Worm (Caenorhabditis elegans): Measurements from ENCODE around the gene Y38E10A.17.
"Not testable (repeated sequence)": the region's sequence is repeated elsewhere in the genome, so short reads cannot be mapped to it uniquely, and the experiment has no call there.

The Y38E10A.17 gene

DNA sequence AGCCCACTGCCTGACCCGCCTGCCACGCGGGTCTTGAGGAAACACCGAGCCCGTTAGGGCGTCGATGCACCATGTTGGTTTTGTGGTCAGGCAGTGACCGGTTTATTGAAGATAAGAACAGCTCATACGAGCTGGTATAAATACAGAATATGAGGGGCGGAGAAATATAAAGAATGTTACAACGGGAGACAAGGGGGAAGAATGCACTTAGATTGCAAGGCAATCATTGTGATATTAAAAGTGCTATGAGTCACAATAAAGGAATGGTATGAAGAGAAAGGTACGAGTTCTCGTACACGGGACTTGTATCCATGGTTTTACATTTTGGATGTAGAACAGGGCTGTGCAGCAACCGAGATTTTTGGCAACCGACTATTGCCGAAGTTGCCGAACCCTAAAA, 10.2 kb downstream of the Y38E10A.17 start, which contains the start of gene Y38E10A.14:
Y38E10A.14 (minus strand) TSS at position 101 of the 400 bp plus-strand sequence.
- TF ChIP-seq lir-3 (tag; optimal IDR thresholded peaks at IDR 0.05; ENCODE audit: poor library complexity); ets-5 (GFP tag; IDR thresholded peaks at IDR 0.05); blmp-1 (tag; optimal IDR thresholded peaks at IDR 0.05): not testable (repeated sequence)

DNA sequence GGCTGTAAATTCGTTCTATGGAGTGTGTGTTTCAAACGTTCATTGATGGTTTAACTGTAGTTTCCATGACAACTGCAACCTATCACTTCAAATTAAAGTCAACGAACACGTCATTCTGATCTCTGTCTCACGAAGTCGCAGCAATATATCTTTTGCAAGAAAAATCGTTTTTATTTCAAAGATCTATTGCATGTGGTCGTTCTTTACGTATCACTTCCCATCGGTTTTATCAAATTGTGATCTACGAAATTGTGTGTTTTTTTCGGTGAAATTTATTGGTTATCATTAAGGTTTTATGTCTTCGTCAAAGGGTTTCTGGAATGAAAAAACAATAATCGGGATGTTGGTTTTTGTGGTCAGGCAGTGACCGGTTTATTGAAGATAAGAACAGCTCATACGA, 11.8 kb downstream of the Y38E10A.17 start:
- TF ChIP-seq fos-1 (tag; optimal IDR thresholded peaks at IDR 0.05) (no peak), unc-98 (GFP tag; IDR thresholded peaks at IDR 0.05) (no peak), egl-13 (tag; optimal IDR thresholded peaks at IDR 0.05) (no peak), irx-1 (tag; optimal IDR thresholded peaks at IDR 0.05) (no peak), nhr-77 (tag; optimal IDR thresholded peaks at IDR 0.05) (no peak), mef-2 (tag; optimal IDR thresholded peaks at IDR 0.05) (no peak), unc-86 (tag; optimal IDR thresholded peaks at IDR 0.05) (no peak), xbp-1 (tag; optimal IDR thresholded peaks at IDR 0.05) (no peak), vab-15 (tag; optimal IDR thresholded peaks at IDR 0.05) (no peak), nhr-85 (tag) (peak; percentile 50), lin-35 (GFP tag; optimal IDR thresholded peaks at IDR 0.05) (peak in 1 of 2 experiments; percentile 22), elt-3 (tag; optimal IDR thresholded peaks at IDR 0.05) (peak in 2 of 6 experiments; percentile 3 to 58), unc-30 (tag; optimal IDR thresholded peaks at IDR 0.05) (no peak), Y116A8C.19 (tag; optimal IDR thresholded peaks at IDR 0.05; ENCODE audit: borderline replicate concordance) (no peak), nhr-20 (tag; optimal IDR thresholded peaks at IDR 0.05) (peak; percentile 41), rnt-1 (tag; optimal IDR thresholded peaks at IDR 0.05) (no peak)

DNA sequence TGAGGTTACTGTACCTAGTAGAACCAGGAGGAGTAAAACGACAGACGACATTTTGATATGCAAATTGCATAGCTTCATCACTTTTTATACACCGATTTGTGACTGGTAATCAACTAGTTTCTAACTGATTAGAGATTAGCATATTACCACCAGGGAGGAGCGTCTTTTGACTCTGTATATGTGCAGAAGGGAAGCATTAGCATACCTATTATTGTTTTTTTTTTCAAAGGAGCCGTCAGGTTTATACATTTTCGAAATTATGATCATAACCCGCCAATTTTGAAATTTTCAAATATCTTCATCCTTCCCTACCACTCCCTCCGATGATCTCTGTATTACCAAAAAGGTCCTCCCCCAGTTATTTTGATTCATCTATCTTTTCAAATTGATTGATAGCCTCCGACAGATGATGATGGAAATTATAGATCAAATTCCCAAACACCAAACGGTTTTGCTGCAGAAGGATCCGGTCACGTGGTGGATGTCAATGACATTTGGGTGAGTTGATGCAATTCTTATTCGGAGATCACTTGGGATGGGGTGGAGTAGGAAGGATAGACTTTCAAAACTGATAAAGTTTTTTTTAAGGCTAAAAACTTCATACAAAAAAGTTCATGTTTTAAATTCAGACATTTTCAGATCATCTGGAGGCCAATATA, 12.6 kb downstream of the Y38E10A.17 start, which contains the start of gene nspe-8:
nspe-8 (minus strand) TSS at position 51 of the 659 bp plus-strand sequence.
- TF ChIP-seq lin-14 (GFP tag; optimal IDR thresholded peaks at IDR 0.05) = peak; percentile 70
- TF ChIP-seq zag-1 (tag; optimal IDR thresholded peaks at IDR 0.05) = no peak
- TF ChIP-seq nhr-20 (tag; optimal IDR thresholded peaks at IDR 0.05) = peak; percentile 90
- TF ChIP-seq nhr-90 (tag; optimal IDR thresholded peaks at IDR 0.05; ENCODE audit: poor library complexity) = peak; percentile 63
- TF ChIP-seq lir-3 (tag; optimal IDR thresholded peaks at IDR 0.05; ENCODE audit: poor library complexity) = no peak
- TF ChIP-seq ztf-4 (tag; optimal IDR thresholded peaks at IDR 0.05) = no peak
- no peak for TF ChIP-seq hlh-4 (tag; optimal IDR thresholded peaks at IDR 0.05)
- TF ChIP-seq nhr-19 (GFP tag; conservative IDR thresholded peaks at IDR 0.05) = peak; percentile 44
- no peak for TF ChIP-seq lin-15B (tag; optimal IDR thresholded peaks at IDR 0.05)
- no peak for TF ChIP-seq ces-1 (GFP tag; optimal IDR thresholded peaks at IDR 0.05)
- no peak for TF ChIP-seq pqm-1 (tag; optimal IDR thresholded peaks at IDR 0.05)
- peak; percentile 38 for TF ChIP-seq blmp-1 (tag; optimal IDR thresholded peaks at IDR 0.05)
- no peak for TF ChIP-seq nhr-84 (tag; optimal IDR thresholded peaks at IDR 0.05)
- TF ChIP-seq pax-3 (tag; optimal IDR thresholded peaks at IDR 0.05) = no peak
- peak; percentile 24 for TF ChIP-seq lin-39 (tag; optimal IDR thresholded peaks at IDR 0.05)
- TF ChIP-seq fkh-8 (tag; optimal IDR thresholded peaks at IDR 0.05) = no peak
- TF ChIP-seq C04F5.9 (tag; optimal IDR thresholded peaks at IDR 0.05) = no peak
- no peak for TF ChIP-seq pag-3 (tag; optimal IDR thresholded peaks at IDR 0.05; ENCODE audit: borderline replicate concordance, insufficient read depth)
- no peak for TF ChIP-seq jun-1 (tag; optimal IDR thresholded peaks at IDR 0.05)
- TF ChIP-seq ceh-90 (tag; optimal IDR thresholded peaks at IDR 0.05) = no peak
- TF ChIP-seq tbx-2 (tag; optimal IDR thresholded peaks at IDR 0.05) = peak; percentile 77
- no peak for TF ChIP-seq nhr-237 (tag; optimal IDR thresholded peaks at IDR 0.05)
- no peak for TF ChIP-seq nhr-12 (tag; optimal IDR thresholded peaks at IDR 0.05)
- peak; percentile 81 for TF ChIP-seq nhr-71 (tag; optimal IDR thresholded peaks at IDR 0.05)
- TF ChIP-seq unc-86 (tag; optimal IDR thresholded peaks at IDR 0.05) = no peak
- peak in 1 of 2 experiments; percentile 65 for TF ChIP-seq lin-35 (GFP tag; optimal IDR thresholded peaks at IDR 0.05)
- TF ChIP-seq nhr-85 (tag) = peak; percentile 97
- no peak for TF ChIP-seq tlp-1 (tag; optimal IDR thresholded peaks at IDR 0.05)
- no peak for TF ChIP-seq skn-1 (tag; optimal IDR thresholded peaks at IDR 0.05)
- no peak for TF ChIP-seq grh-1 (GFP tag; IDR thresholded peaks at IDR 0.05)
- TF ChIP-seq dpl-1 (GFP tag; optimal IDR thresholded peaks at IDR 0.05) = peak in 1 of 3 experiments; percentile 34
- peak; percentile 69 for TF ChIP-seq nhr-47 (tag; optimal IDR thresholded peaks at IDR 0.05)
- TF ChIP-seq mef-2 (tag; optimal IDR thresholded peaks at IDR 0.05) = no peak
- peak in 5 of 6 experiments; percentile 60 to 86 (median 75) for TF ChIP-seq elt-3 (tag; optimal IDR thresholded peaks at IDR 0.05)
- TF ChIP-seq efl-1 (optimal IDR thresholded peaks at IDR 0.05) = no peak
- peak in 1 of 2 experiments; percentile 81 for TF ChIP-seq efl-1 (GFP tag; optimal IDR thresholded peaks at IDR 0.05 in 1 of 2)
- TF ChIP-seq aly-2 (tag; optimal IDR thresholded peaks at IDR 0.05) = no peak
